Worm (Caenorhabditis elegans): ENCODE data around the gene Y44F5A.1.
A peak's percentile ranks its signal among the peaks of the same experiment; 100 is the strongest.

Gene Y44F5A.1

DNA sequence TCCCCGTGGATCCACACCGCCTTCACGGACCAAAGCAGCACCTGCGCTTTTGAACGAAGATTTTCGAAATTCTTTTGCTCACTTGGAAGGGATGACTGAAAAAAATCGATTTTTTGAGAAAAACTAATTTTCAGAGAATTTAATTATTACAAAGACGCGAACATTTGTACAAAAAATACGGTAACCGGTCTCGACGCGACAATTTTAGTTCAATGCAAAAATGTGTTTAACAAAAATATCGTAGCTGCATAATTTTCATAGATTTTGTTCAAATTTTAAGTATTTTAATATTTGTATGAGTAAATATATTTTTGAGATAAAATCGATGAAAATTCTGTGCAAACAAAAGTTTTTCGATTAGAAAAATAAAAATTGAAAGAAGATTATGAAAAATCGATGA, 15.6 kb upstream of the Y44F5A.1 start, which contains the start of gene T08A11.1:
TSS of gene T08A11.1 (minus strand) at position 101 of the 400 bp plus-strand sequence.
- TF ChIP-seq duxl-1 (tag; optimal IDR thresholded peaks at IDR 0.05; ENCODE audit: poor library complexity) (no peak), nhr-111 (GFP tag; optimal IDR thresholded peaks at IDR 0.05) (no peak), ces-1 (GFP tag; optimal IDR thresholded peaks at IDR 0.05) (no peak), nhr-77 (tag; optimal IDR thresholded peaks at IDR 0.05) (no peak), hlh-30 (tag; optimal IDR thresholded peaks at IDR 0.05; ENCODE audit: insufficient read depth) (no peak)

DNA sequence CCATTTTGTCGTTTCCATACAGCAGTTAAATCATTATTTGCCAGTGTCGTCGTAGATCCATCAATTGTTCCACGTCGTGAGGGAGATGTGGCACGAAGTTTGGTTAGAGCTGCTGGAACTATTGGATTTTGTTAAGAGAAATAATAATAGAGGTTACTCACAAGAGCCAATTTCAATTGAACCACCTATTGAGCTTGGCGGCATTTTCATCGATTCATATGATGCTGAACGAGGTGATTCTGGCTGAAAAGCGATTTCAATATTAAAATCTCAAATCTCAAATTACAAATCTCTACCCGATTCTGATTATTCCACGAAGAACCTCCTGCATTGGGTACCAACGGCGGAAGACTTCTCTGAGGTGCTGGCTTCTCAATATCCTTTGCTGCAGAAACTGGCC, 10.4 kb upstream of the Y44F5A.1 start:
- TF ChIP-seq aha-1 (tag) (peak; percentile 95), ceh-82 (tag; optimal IDR thresholded peaks at IDR 0.05) (no peak), lin-1 (GFP tag; IDR thresholded peaks at IDR 0.05) (no peak), dpl-1 (GFP tag; optimal IDR thresholded peaks at IDR 0.05) (no peak), dve-1 (tag; optimal IDR thresholded peaks at IDR 0.05; ENCODE audit: insufficient read depth) (no peak), F26F4.8 (GFP tag; conservative IDR thresholded peaks at IDR 0.05) (no peak), hmg-1.1 (GFP tag; IDR thresholded peaks at IDR 0.05) (no peak), daf-16 (GFP tag; optimal IDR thresholded peaks at IDR 0.05) (no peak), daf-16 (tag; optimal IDR thresholded peaks at IDR 0.05) (no peak)

- TF ChIP-seq nhr-111 (GFP tag; optimal IDR thresholded peaks at IDR 0.05) (no peak), mes-2 (tag; optimal IDR thresholded peaks at IDR 0.05; ENCODE audit: poor library complexity, severe bottlenecking) (no peak), mep-1 (tag; optimal IDR thresholded peaks at IDR 0.05) (no peak), lsy-2 (tag; optimal IDR thresholded peaks at IDR 0.05) (no peak), daf-12 (tag; optimal IDR thresholded peaks at IDR 0.05) (no peak)
Measured at ce11 chrIII:4244285-4244684, 3.2 kb downstream of the Y44F5A.1 start, which contains the start of gene zhit-2. Gene zhit-2 (minus strand): TSS chrIII:4244385.

DNA sequence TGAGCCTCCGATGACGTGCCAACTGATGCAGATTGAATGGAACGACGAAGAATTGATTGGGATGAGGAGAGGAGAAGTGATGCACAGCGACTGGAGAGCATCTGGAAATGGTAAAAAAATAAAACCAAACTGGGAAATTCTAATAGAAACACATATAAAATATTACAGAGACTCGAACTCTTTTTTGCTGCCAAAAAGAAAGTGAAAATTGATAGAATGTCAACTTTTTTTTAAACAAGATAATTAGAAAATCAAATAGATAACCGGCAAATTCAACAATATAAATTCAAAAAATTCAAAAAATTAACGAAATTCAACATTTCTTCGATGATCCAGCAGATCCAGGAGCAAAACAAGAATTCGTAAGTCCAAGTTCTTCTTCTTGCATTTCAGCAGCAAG, 4.0 kb downstream of the Y44F5A.1 start, which contains the start of gene mrpl-21:
TSS of gene mrpl-21 (minus strand) at position 101 of the 400 bp plus-strand sequence.
- TF ChIP-seq jun-1 (tag; optimal IDR thresholded peaks at IDR 0.05) (no peak), lsy-2 (tag; optimal IDR thresholded peaks at IDR 0.05) (no peak), F37D6.2 (tag; optimal IDR thresholded peaks at IDR 0.05) (no peak), ceh-32 (tag; optimal IDR thresholded peaks at IDR 0.05; ENCODE audit: poor library complexity) (no peak), lim-7 (GFP tag; IDR thresholded peaks at IDR 0.05) (no peak)

- TF ChIP-seq zip-11 (GFP tag; IDR thresholded peaks at IDR 0.05) (no peak), zip-2 (tag; optimal IDR thresholded peaks at IDR 0.05) (peak; percentile 90), unc-39 (tag; optimal IDR thresholded peaks at IDR 0.05) (peak; percentile 15)
Measured at ce11 chrIII:4242225-4242862, 5.1 kb downstream of the Y44F5A.1 start, which contains the start of gene F43C1.7. Gene F43C1.7 (minus strand): TSS chrIII:4242575.

DNA sequence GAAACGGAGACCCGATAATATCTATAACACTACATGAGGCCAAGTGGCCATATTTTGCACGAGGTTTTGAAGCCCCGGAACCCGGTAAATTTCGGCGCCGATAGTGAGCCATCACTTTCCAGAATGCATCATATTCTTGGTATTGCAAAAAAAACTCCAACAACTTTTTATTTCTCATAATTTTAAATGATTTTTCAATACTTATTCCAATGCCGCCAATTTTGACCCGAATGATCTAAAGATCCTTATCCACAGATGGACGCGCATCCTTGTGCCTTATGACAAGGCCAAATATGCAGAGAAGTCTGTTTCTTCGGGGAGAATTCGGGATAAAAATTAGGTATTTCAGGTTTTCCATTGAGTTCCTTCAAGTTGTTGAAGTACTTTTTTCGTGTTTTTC, 6.3 kb downstream of the Y44F5A.1 start:
- no peak for TF ChIP-seq nhr-102 (tag; optimal IDR thresholded peaks at IDR 0.05)
- TF ChIP-seq unc-62 (GFP tag; optimal IDR thresholded peaks at IDR 0.05 in 1 of 2): peak in 1 of 2 experiments; percentile 62
- TF ChIP-seq unc-62 (tag; optimal IDR thresholded peaks at IDR 0.05): no peak

DNA sequence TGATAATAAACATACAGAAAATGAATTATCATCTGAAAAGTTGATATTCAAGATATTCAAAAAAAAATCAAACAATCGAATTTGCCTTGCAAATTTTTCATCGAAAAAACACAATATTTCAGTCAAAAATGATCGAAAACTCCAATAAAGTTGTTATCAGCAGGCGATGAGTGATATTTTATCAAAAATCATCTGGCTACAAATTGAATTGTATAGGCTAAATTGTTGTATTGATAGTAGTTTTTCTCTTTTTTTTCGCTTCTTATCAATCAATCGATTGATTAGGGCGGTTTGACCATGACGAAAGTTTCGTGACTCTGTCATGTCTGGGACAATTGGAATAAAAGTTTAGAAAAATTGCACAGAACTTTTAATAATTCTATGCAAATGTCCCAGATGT, 7.3 kb downstream of the Y44F5A.1 start:
- TF ChIP-seq ztf-7 (tag; optimal IDR thresholded peaks at IDR 0.05): no peak
- peak; percentile 64 for TF ChIP-seq dve-1 (tag; optimal IDR thresholded peaks at IDR 0.05; ENCODE audit: insufficient read depth)
- TF ChIP-seq nhr-28 (tag; optimal IDR thresholded peaks at IDR 0.05): peak; percentile 97
- TF ChIP-seq unc-62 (GFP tag; optimal IDR thresholded peaks at IDR 0.05 in 1 of 2): no peak
- TF ChIP-seq unc-62 (tag; optimal IDR thresholded peaks at IDR 0.05): no peak
- no peak for TF ChIP-seq daf-12 (tag; optimal IDR thresholded peaks at IDR 0.05)
- no peak for TF ChIP-seq aly-2 (tag; optimal IDR thresholded peaks at IDR 0.05)
- TF ChIP-seq ceh-32 (tag; optimal IDR thresholded peaks at IDR 0.05; ENCODE audit: poor library complexity): no peak
- TF ChIP-seq mep-1 (tag; optimal IDR thresholded peaks at IDR 0.05): no peak
- TF ChIP-seq zfp-3 (GFP tag; conservative IDR thresholded peaks at IDR 0.05): no peak
- no peak for TF ChIP-seq gei-8 (GFP tag; optimal IDR thresholded peaks at IDR 0.05)
- no peak for TF ChIP-seq snpc-4 (tag; optimal IDR thresholded peaks at IDR 0.05)
- no peak for TF ChIP-seq spr-3 (GFP tag; optimal IDR thresholded peaks at IDR 0.05)
- TF ChIP-seq fkh-10 (GFP tag; optimal IDR thresholded peaks at IDR 0.05): no peak
- no peak for TF ChIP-seq F10B5.3 (tag; optimal IDR thresholded peaks at IDR 0.05)
- TF ChIP-seq lim-7 (GFP tag; IDR thresholded peaks at IDR 0.05): no peak
- no peak for TF ChIP-seq egl-43 (GFP tag; IDR thresholded peaks at IDR 0.05)
- no peak for TF ChIP-seq zag-1 (tag; optimal IDR thresholded peaks at IDR 0.05)
- no peak for TF ChIP-seq F26F4.8 (GFP tag; conservative IDR thresholded peaks at IDR 0.05)

All from whole organism, L4 larva.